Fruit fly (Drosophila melanogaster): ENCODE measurements around the gene Ref1.

The Ref1 gene

DNA sequence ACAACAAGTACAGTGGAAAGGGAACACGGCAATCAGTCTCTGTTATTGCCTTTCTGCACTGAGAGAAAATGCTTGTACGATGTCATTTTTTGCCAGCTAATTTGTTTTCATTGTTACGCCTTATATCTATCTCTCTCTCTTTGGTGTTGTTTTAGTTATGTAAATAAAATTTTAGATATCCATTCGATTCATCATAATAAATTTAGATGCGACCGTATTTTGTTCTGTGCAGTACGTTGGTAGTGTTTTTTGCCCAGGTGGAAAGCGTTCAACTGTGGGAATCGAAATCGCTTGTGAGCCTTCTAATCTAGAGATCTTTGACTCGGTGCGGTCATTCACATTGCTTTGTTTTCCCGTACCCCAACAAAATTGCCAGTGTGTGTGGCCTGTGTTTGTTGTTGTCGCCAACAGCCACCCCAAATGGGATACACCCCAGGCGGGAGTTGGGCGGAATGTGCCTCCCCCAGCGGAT lies 4.4 kb downstream of the Ref1 start (continued):
- TF ChIP-seq H2.0 (GFP tag; IDR thresholded peaks at IDR 0.05) (no peak), CG13894 (tag; optimal IDR thresholded peaks at IDR 0.05) (peak; percentile 87), Lhr (GFP tag; optimal IDR thresholded peaks at IDR 0.05) (peak; percentile 56), Vsx1 (GFP tag; optimal IDR thresholded peaks at IDR 0.05) (peak; percentile 85), gem (tag; optimal IDR thresholded peaks at IDR 0.05) (peak; percentile 91), Gug (GFP tag; IDR thresholded peaks at IDR 0.05) (peak; percentile 86), Bgb (GFP tag; IDR thresholded peaks at IDR 0.05; ENCODE audit: partially characterized antibody) (no peak), Bteb2 (GFP tag; optimal IDR thresholded peaks at IDR 0.05) (peak; percentile 85), sens-2 (GFP tag; IDR thresholded peaks at IDR 0.05) (no peak), ap (GFP tag; IDR thresholded peaks at IDR 0.05) (no peak), Sin3A (optimal IDR thresholded peaks at IDR 0.05) (no peak), CG3847 (GFP tag; IDR thresholded peaks at IDR 0.05) (no peak), CG7745 (tag; optimal IDR thresholded peaks at IDR 0.05) (peak; percentile 30), Xrp1 (GFP tag; IDR thresholded peaks at IDR 0.05) (no peak), CG17802 (tag; optimal IDR thresholded peaks at IDR 0.05) (peak; percentile 62), HmgZ (tag; optimal IDR thresholded peaks at IDR 0.05) (peak; percentile 95), oc (tag; optimal IDR thresholded peaks at IDR 0.05) (peak; percentile 87), gsb-n (tag; optimal IDR thresholded peaks at IDR 0.05) (peak; percentile 83), CG15269 (tag; optimal IDR thresholded peaks at IDR 0.05) (peak; percentile 89), tll (GFP tag; optimal IDR thresholded peaks at IDR 0.05) (peak; percentile 21 to 84), Dref (GFP tag; IDR thresholded peaks at IDR 0.05) (no peak), zf30C (GFP tag; optimal IDR thresholded peaks at IDR 0.05) (peak; percentile 94), CG4617 (GFP tag; optimal IDR thresholded peaks at IDR 0.05; ENCODE audit: borderline replicate concordance) (peak; percentile 48), Nf-YB (GFP tag; optimal IDR thresholded peaks at IDR 0.05) (peak; percentile 61), insv (GFP tag; optimal IDR thresholded peaks at IDR 0.05) (peak in 1 of 2 experiments; percentile 15), CG12219 (GFP tag; optimal IDR thresholded peaks at IDR 0.05) (peak; percentile 90), Atf3 (GFP tag; optimal IDR thresholded peaks at IDR 0.05) (peak; percentile 81), CG11504 (tag; optimal IDR thresholded peaks at IDR 0.05) (peak; percentile 94), tx (GFP tag; optimal IDR thresholded peaks at IDR 0.05) (peak; percentile 89), Six4 (GFP tag; optimal IDR thresholded peaks at IDR 0.05) (peak; percentile 89), jumu (GFP tag; optimal IDR thresholded peaks at IDR 0.05) (peak; percentile 72), cwo (GFP tag; optimal IDR thresholded peaks at IDR 0.05) (peak; percentile 88), CG17186 (GFP tag; optimal IDR thresholded peaks at IDR 0.05) (peak; percentile 70), grau (tag; optimal IDR thresholded peaks at IDR 0.05) (peak; percentile 89), gt (GFP tag; IDR thresholded peaks at IDR 0.05) (no peak), CG9215 (GFP tag; IDR thresholded peaks at IDR 0.05) (no peak), Hmx (GFP tag; optimal IDR thresholded peaks at IDR 0.05) (peak; percentile 79), Sry-δ (GFP tag; optimal IDR thresholded peaks at IDR 0.05) (peak; percentile 56), jigr1 (GFP tag; IDR thresholded peaks at IDR 0.05) (no peak), knrl (GFP tag; IDR thresholded peaks at IDR 0.05; ENCODE audit: partially characterized antibody) (no peak), CG13624 (GFP tag; optimal IDR thresholded peaks at IDR 0.05) (peak; percentile 90), Adf1 (GFP tag; IDR thresholded peaks at IDR 0.05) (no peak), cato (GFP tag; optimal IDR thresholded peaks at IDR 0.05; ENCODE audit: borderline replicate concordance) (peak; percentile 71), ato (GFP tag; IDR thresholded peaks at IDR 0.05; ENCODE audit: partially characterized antibody) (no peak), CG7357 (GFP tag; IDR thresholded peaks at IDR 0.05) (peak; percentile 59; the same call in 2 of the 3 replicates), CG18599 (GFP tag; optimal IDR thresholded peaks at IDR 0.05) (peak; percentile 97), hbn (GFP tag; IDR thresholded peaks at IDR 0.05; ENCODE audit: partially characterized antibody) (no peak), CG2116 (GFP tag; optimal IDR thresholded peaks at IDR 0.05) (peak; percentile 64), CG14965 (GFP tag; optimal IDR thresholded peaks at IDR 0.05; ENCODE audit: borderline replicate concordance) (peak; percentile 58), CG10366 (GFP tag; IDR thresholded peaks at IDR 0.05) (no peak)

Measured in whole organism, embryonic.